Worm (Caenorhabditis elegans): ENCODE measurements around the gene srlf-34.

The srlf-34 gene

DNA sequence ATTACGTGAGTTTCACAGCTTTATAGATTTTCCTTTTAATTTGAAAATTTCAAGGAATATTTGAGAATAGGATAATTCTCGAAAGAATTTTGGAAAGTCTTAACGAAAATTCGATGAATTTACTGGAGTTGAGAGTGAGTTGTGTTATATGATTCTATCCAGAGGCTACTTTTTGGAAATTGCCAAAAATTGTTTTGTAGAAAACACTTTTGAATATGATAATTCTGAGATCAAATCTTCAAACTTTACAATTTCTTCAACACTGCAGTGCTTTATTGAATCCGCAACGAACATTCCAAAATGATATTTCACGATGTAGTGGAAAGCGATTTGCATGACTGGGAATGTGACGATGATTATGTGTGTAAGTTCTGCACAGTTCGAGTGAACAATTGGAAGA is 39.9 kb downstream of the srlf-34 start, which contains the start of gene C07E3.8:
Gene C07E3.8 (plus strand): TSS at position 301 of the 400 bp plus-strand sequence.
- no peak for TF ChIP-seq alr-1 (tag; optimal IDR thresholded peaks at IDR 0.05; ENCODE audit: borderline replicate concordance)
- TF ChIP-seq efl-1 (optimal IDR thresholded peaks at IDR 0.05): no peak
- no peak for TF ChIP-seq efl-1 (GFP tag; optimal IDR thresholded peaks at IDR 0.05 in 1 of 2)
- TF ChIP-seq mdl-1 (tag; optimal IDR thresholded peaks at IDR 0.05): no peak

ce11 chrII:10357468-10358007 is 45.4 kb downstream of the srlf-34 start, which contains the start of gene C07E3.3:
C07E3.3 (minus strand) TSS chrII:10357518.
- no peak for TF ChIP-seq aha-1 (tag; optimal IDR thresholded peaks at IDR 0.05)
- TF ChIP-seq efl-1 (optimal IDR thresholded peaks at IDR 0.05): no peak
- peak in 1 of 2 experiments; percentile 92 for TF ChIP-seq efl-1 (GFP tag; optimal IDR thresholded peaks at IDR 0.05 in 1 of 2)

- TF ChIP-seq ceh-82 (tag; optimal IDR thresholded peaks at IDR 0.05) (no peak), egl-27 (tag; optimal IDR thresholded peaks at IDR 0.05) (no peak), hlh-17 (GFP tag; optimal IDR thresholded peaks at IDR 0.05; ENCODE audit: borderline replicate concordance) (no peak), lin-35 (GFP tag; optimal IDR thresholded peaks at IDR 0.05) (no peak), F16B12.6 (tag; optimal IDR thresholded peaks at IDR 0.05) (no peak), ces-1 (GFP tag; optimal IDR thresholded peaks at IDR 0.05) (no peak), ceh-8 (GFP tag; optimal IDR thresholded peaks at IDR 0.05) (no peak), unc-98 (GFP tag; IDR thresholded peaks at IDR 0.05) (no peak), blmp-1 (tag; optimal IDR thresholded peaks at IDR 0.05) (no peak), skn-1 (tag; optimal IDR thresholded peaks at IDR 0.05) (no peak), nhr-237 (tag; optimal IDR thresholded peaks at IDR 0.05) (no peak), efl-1 (optimal IDR thresholded peaks at IDR 0.05) (no peak), efl-1 (GFP tag; optimal IDR thresholded peaks at IDR 0.05 in 1 of 2) (no peak), ztf-11 (tag; optimal IDR thresholded peaks at IDR 0.05) (no peak), ztf-4 (tag; optimal IDR thresholded peaks at IDR 0.05) (no peak), elt-3 (tag; optimal IDR thresholded peaks at IDR 0.05) (no peak), lin-14 (GFP tag; optimal IDR thresholded peaks at IDR 0.05) (no peak), irx-1 (tag; optimal IDR thresholded peaks at IDR 0.05) (no peak)
Measured at ce11 chrII:10360487-10360886, 48.4 kb downstream of the srlf-34 start, which contains the start of gene C07E3.4. C07E3.4 (plus strand) TSS chrII:10360787.

Measured in whole organism, L1 larva.